Fruit fly (Drosophila melanogaster) whole organism, wandering third instar larva: ENCODE results near the gene Agpat1.

Experiments
- Abd-B ChIP-seq: fragments of >200 bp; optimal IDR thresholded peaks from 2 replicates; lab custom pipeline; 2017; ENCODE audit warnings: missing biosample characterization, missing genetic modification characterization
- CG32264 ChIP-seq: fragments of 200-800 bp; sonication (Bioruptor generic); optimal IDR thresholded peaks from 2 replicates; lab custom pipeline; 2016; ENCODE audit warnings: missing biosample characterization, missing genetic modification characterization
- CG9705 ChIP-seq: fragments of 200-800 bp; sonication (Bioruptor generic); optimal IDR thresholded peaks from 2 replicates; lab custom pipeline; 2018; ENCODE audit warnings: missing biosample characterization, mild to moderate bottlenecking, missing genetic modification characterization
- CrebA ChIP-seq: fragments of 200-800 bp; sonication (Bioruptor generic); optimal IDR thresholded peaks from 2 replicates; lab custom pipeline; 2016; ENCODE audit warnings: missing biosample characterization, mild to moderate bottlenecking, missing genetic modification characterization, borderline replicate concordance
- Dfd ChIP-seq: fragments of >200 bp; optimal IDR thresholded peaks from 2 replicates; lab custom pipeline; 2017; ENCODE audit warnings: missing biosample characterization, missing genetic modification characterization
- Dif ChIP-seq: fragments of 200-275, 200-300 bp; sonication (Bioruptor generic); optimal IDR thresholded peaks from 2 replicates; lab custom pipeline; 2018; ENCODE audit warnings: missing biosample characterization, missing genetic modification characterization; ENCODE audit not compliant: partially characterized antibody
- GATAd ChIP-seq: sonication (Bioruptor generic); optimal IDR thresholded peaks from 2 replicates; lab custom pipeline; 2016; ENCODE audit warnings: missing biosample characterization, missing genetic modification characterization
- HLH106 ChIP-seq: fragments of 200-800 bp; optimal IDR thresholded peaks from 3 replicates; lab custom pipeline; 2019; ENCODE audit warnings: missing biosample characterization, mild to moderate bottlenecking, missing genetic modification characterization, moderate library complexity
- Hnf4 ChIP-seq: fragments of 200-800 bp; sonication (Bioruptor generic); optimal IDR thresholded peaks from 2 replicates; lab custom pipeline; 2016; ENCODE audit warnings: missing biosample characterization, mild to moderate bottlenecking, missing genetic modification characterization
- Hr78 ChIP-seq: fragments of >200 bp; optimal IDR thresholded peaks from 2 replicates; lab custom pipeline; 2017; ENCODE audit warnings: missing biosample characterization, missing genetic modification characterization
- Hr83 ChIP-seq: fragments of 200-300 bp; sonication (Bioruptor generic); optimal IDR thresholded peaks from 2 replicates; lab custom pipeline; 2016; ENCODE audit warnings: missing biosample characterization, mild to moderate bottlenecking, missing genetic modification characterization, moderate library complexity; ENCODE audit not compliant: poor library complexity, severe bottlenecking
- Jra ChIP-seq: sonication (Bioruptor generic); optimal IDR thresholded peaks from 2 replicates; lab custom pipeline; 2016; ENCODE audit warnings: missing biosample characterization, missing genetic modification characterization
- Mio ChIP-seq: sonication (Bioruptor generic); optimal IDR thresholded peaks from 2 replicates; lab custom pipeline; 2016; ENCODE audit warnings: missing biosample characterization, missing genetic modification characterization
- Myc ChIP-seq: fragments of >200 bp; optimal IDR thresholded peaks from 2 replicates; lab custom pipeline; 2017
- N ChIP-seq: fragments of >200 bp; optimal IDR thresholded peaks from 2 replicates; lab custom pipeline; 2018; ENCODE audit warnings: missing biosample characterization, missing external identifiers, missing genetic modification characterization
- OdsH ChIP-seq: fragments of 200-800 bp; sonication (Bioruptor generic); optimal IDR thresholded peaks from 2 replicates; lab custom pipeline; 2016; ENCODE audit warnings: missing biosample characterization, mild to moderate bottlenecking, missing genetic modification characterization
- Rel ChIP-seq, 2 experiments: fragments of 200-800 bp; sonication (Bioruptor generic) in 1 of 2; optimal IDR thresholded peaks; 2 replicates in 1 of 2; 3 replicates in 1 of 2; lab custom pipeline; 2016 to 2019; ENCODE audit warnings: mild to moderate bottlenecking in 2 of 2, missing biosample characterization in 2 of 2, missing genetic modification characterization in 2 of 2, moderate library complexity in 1 of 2
- Sp1 ChIP-seq: fragments of 200-800 bp; sonication (Bioruptor generic); optimal IDR thresholded peaks from 3 replicates; lab custom pipeline; 2019; ENCODE audit warnings: missing biosample characterization, mild to moderate bottlenecking, missing genetic modification characterization, moderate library complexity
- Vsx2 ChIP-seq: fragments of 200-300, 225-300 bp; sonication (Bioruptor generic); optimal IDR thresholded peaks from 2 replicates; lab custom pipeline; 2018; ENCODE audit warnings: missing biosample characterization, missing genetic modification characterization; ENCODE audit not compliant: partially characterized antibody
- br ChIP-seq: fragments of 200-800 bp; sonication (Bioruptor generic); optimal IDR thresholded peaks from 2 replicates; lab custom pipeline; 2016; ENCODE audit warnings: missing biosample characterization, missing genetic modification characterization
- brk ChIP-seq: fragments of 200-800 bp; sonication (Bioruptor generic); optimal IDR thresholded peaks from 2 replicates; lab custom pipeline; 2016; ENCODE audit warnings: missing biosample characterization, mild to moderate bottlenecking, missing genetic modification characterization
- dl ChIP-seq, 2 experiments: fragments of 175-275, 200-275 bp in 1 of 2; fragments of 200-275 bp in 1 of 2; sonication (Bioruptor generic); optimal IDR thresholded peaks; lab custom pipeline; 2018; ENCODE audit warnings: mild to moderate bottlenecking in 2 of 2, missing biosample characterization in 2 of 2, missing genetic modification characterization in 2 of 2, moderate library complexity in 2 of 2; ENCODE audit not compliant: partially characterized antibody in 2 of 2, insufficient read depth in 1 of 2
- dmrt93B ChIP-seq: fragments of 200-800 bp; sonication (Bioruptor generic); optimal IDR thresholded peaks from 2 replicates; lab custom pipeline; 2018; ENCODE audit warnings: missing biosample characterization, mild to moderate bottlenecking, missing genetic modification characterization
- dsf ChIP-seq: sonication (Bioruptor generic); optimal IDR thresholded peaks from 2 replicates; lab custom pipeline; 2016; ENCODE audit warnings: missing biosample characterization, missing genetic modification characterization, borderline replicate concordance
- ey ChIP-seq: fragments of 200-800 bp; sonication (Bioruptor generic); optimal IDR thresholded peaks from 2 replicates; lab custom pipeline; 2016; ENCODE audit warnings: missing biosample characterization, missing genetic modification characterization
- foxo ChIP-seq, 2 experiments: fragments of 200-800 bp; sonication (Bioruptor generic); optimal IDR thresholded peaks; 2 replicates in 1 of 2; 3 replicates in 1 of 2; lab custom pipeline; 2016 to 2017; ENCODE audit warnings: missing biosample characterization in 2 of 2, missing genetic modification characterization in 2 of 2
- fru ChIP-seq: fragments of 200-800 bp; sonication (Bioruptor generic); optimal IDR thresholded peaks from 3 replicates; lab custom pipeline; 2016; ENCODE audit warnings: missing biosample characterization, mild to moderate bottlenecking, missing genetic modification characterization
- h ChIP-seq: fragments of 200-800 bp; sonication (Bioruptor generic); optimal IDR thresholded peaks from 3 replicates; lab custom pipeline; 2016; ENCODE audit warnings: missing biosample characterization, mild to moderate bottlenecking, missing genetic modification characterization
- jim ChIP-seq: fragments of 175-275, 200-325 bp; sonication (Bioruptor generic); optimal IDR thresholded peaks from 2 replicates; lab custom pipeline; 2016; ENCODE audit warnings: missing biosample characterization, mild to moderate bottlenecking, missing genetic modification characterization
- lola ChIP-seq: fragments of >200 bp; optimal IDR thresholded peaks from 2 replicates; lab custom pipeline; 2017; ENCODE audit warnings: missing biosample characterization, missing genetic modification characterization
- pan ChIP-seq: fragments of >200 bp; optimal IDR thresholded peaks from 2 replicates; lab custom pipeline; 2017
- psq ChIP-seq: fragments of 200-800 bp; sonication (Bioruptor generic); optimal IDR thresholded peaks from 3 replicates; lab custom pipeline; 2017; ENCODE audit warnings: missing biosample characterization, mild to moderate bottlenecking, missing genetic modification characterization, moderate library complexity
- rgr ChIP-seq: fragments of 200-800 bp; sonication (Bioruptor generic); optimal IDR thresholded peaks from 3 replicates; lab custom pipeline; 2016; ENCODE audit warnings: missing biosample characterization, mild to moderate bottlenecking, missing genetic modification characterization
- sage ChIP-seq: fragments of 200-800 bp; sonication (Bioruptor generic); optimal IDR thresholded peaks from 2 replicates; lab custom pipeline; 2016; ENCODE audit warnings: missing biosample characterization, mild to moderate bottlenecking, missing genetic modification characterization
- sv ChIP-seq: fragments of 200-800 bp; sonication (Bioruptor generic); optimal IDR thresholded peaks from 3 replicates; lab custom pipeline; 2016; ENCODE audit warnings: missing biosample characterization, missing genetic modification characterization
- tai ChIP-seq: sonication (Bioruptor generic); optimal IDR thresholded peaks from 2 replicates; lab custom pipeline; 2016; ENCODE audit warnings: missing biosample characterization, missing genetic modification characterization
- usp ChIP-seq: fragments of >200 bp; optimal IDR thresholded peaks from 2 replicates; lab custom pipeline; 2017; ENCODE audit warnings: missing biosample characterization, missing genetic modification characterization
- woc ChIP-seq: sonication (Bioruptor generic); optimal IDR thresholded peaks from 2 replicates; lab custom pipeline; 2016; ENCODE audit warnings: missing biosample characterization, mild to moderate bottlenecking, missing genetic modification characterization

Agpat1 gene

dm6 chrX:12753602-12754347, 11.3 kb upstream of the Agpat1 start:
- peak in 1 of 2 experiments; percentile 15 for TF ChIP-seq foxo (GFP tag; optimal IDR thresholded peaks at IDR 0.05; lab: Kevin White, UChicago)
- TF ChIP-seq fru (GFP tag; lab: Kevin White, UChicago) = no peak
- peak; percentile 78 for TF ChIP-seq Sp1
- no peak for TF ChIP-seq brk
- TF ChIP-seq psq = peak; percentile 99
- TF ChIP-seq CG9705 (GFP tag; lab: Kevin White, UChicago) = peak; percentile 40
- TF ChIP-seq Dif (GFP tag; lab: Kevin White, UChicago) = peak; percentile 12
- peak; percentile 36 for TF ChIP-seq Hr83 (GFP tag; lab: Kevin White, UChicago)
- peak; percentile 47 for TF ChIP-seq Vsx2
- no peak for TF ChIP-seq h (GFP tag; lab: Kevin White, UChicago)
- peak; percentile 94 for TF ChIP-seq jim (GFP tag; lab: Kevin White, UChicago)
- TF ChIP-seq Rel (GFP tag; optimal IDR thresholded peaks at IDR 0.05; lab: Kevin White, UChicago) = no peak
- TF ChIP-seq Rel (tag; optimal IDR thresholded peaks at IDR 0.05; lab: Kevin White, UChicago) = peak; percentile 100
- peak; percentile 27 for TF ChIP-seq CrebA
- TF ChIP-seq Hnf4 (GFP tag; lab: Kevin White, UChicago) = peak; percentile 68
- peak in 1 of 2 experiments; percentile 25 for TF ChIP-seq dl (GFP tag; optimal IDR thresholded peaks at IDR 0.05; lab: Kevin White, UChicago; ENCODE audit: insufficient read depth in 1 of 2, partially characterized antibody in 2 of 2)
- TF ChIP-seq lola = no peak
- TF ChIP-seq rgr (GFP tag; lab: Kevin White, UChicago) = no peak

DNA sequence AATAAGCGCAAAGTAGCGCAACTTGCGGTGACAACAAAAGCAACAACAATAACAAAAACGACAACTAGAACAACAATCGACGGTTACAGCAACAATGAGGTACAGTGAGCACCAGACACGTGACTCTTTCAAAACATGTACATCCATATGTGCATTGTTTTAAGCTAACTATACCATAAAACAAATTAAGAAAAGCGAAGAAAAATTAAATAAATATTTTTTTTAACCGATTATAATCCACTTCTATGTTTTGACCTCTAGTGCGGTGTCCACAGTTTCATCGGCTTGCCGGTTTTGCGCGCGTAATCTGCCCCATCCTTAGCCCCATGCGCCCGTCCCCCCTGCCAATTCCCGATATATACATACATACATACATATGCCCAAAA, 10.7 kb upstream of the Agpat1 start:
- no peak for TF ChIP-seq dl (GFP tag; optimal IDR thresholded peaks at IDR 0.05; lab: Kevin White, UChicago; ENCODE audit: insufficient read depth in 1 of 2, partially characterized antibody in 2 of 2)
- TF ChIP-seq dmrt93B = peak; percentile 95
- peak; percentile 98 for TF ChIP-seq ey (GFP tag; lab: Kevin White, UChicago)
- TF ChIP-seq Mio (GFP tag; lab: Kevin White, UChicago) = peak; percentile 79
- peak; percentile 79 for TF ChIP-seq CG9705 (GFP tag; lab: Kevin White, UChicago)
- peak; percentile 88 for TF ChIP-seq Rel (GFP tag; optimal IDR thresholded peaks at IDR 0.05; lab: Kevin White, UChicago)
- TF ChIP-seq Rel (tag; optimal IDR thresholded peaks at IDR 0.05; lab: Kevin White, UChicago) = no peak
- no peak for TF ChIP-seq N (GFP tag; lab: Kevin White, UChicago)
- TF ChIP-seq usp (GFP tag; lab: Kevin White, UChicago) = no peak
- peak; percentile 92 for TF ChIP-seq CrebA
- peak; percentile 92 for TF ChIP-seq tai
- TF ChIP-seq brk = peak; percentile 94
- peak; percentile 70 for TF ChIP-seq jim (GFP tag; lab: Kevin White, UChicago)
- TF ChIP-seq pan (lab: Kevin White, UChicago) = no peak
- TF ChIP-seq Hr83 (GFP tag; lab: Kevin White, UChicago) = peak; percentile 55
- peak; percentile 94 for TF ChIP-seq sv
- no peak for TF ChIP-seq Abd-B (GFP tag; lab: Kevin White, UChicago)
- no peak for TF ChIP-seq Myc
- TF ChIP-seq fru (GFP tag; lab: Kevin White, UChicago) = peak; percentile 98
- TF ChIP-seq Dfd = no peak
- TF ChIP-seq Hnf4 (GFP tag; lab: Kevin White, UChicago) = peak; percentile 97
- TF ChIP-seq woc = peak; percentile 91
- peak; percentile 91 for TF ChIP-seq Sp1
- TF ChIP-seq Hr78 (GFP tag; lab: Kevin White, UChicago) = no peak
- peak; percentile 89 for TF ChIP-seq CG32264 (GFP tag; lab: Kevin White, UChicago)
- no peak for TF ChIP-seq Vsx2
- peak; percentile 98 for TF ChIP-seq h (GFP tag; lab: Kevin White, UChicago)
- TF ChIP-seq GATAd (GFP tag; lab: Kevin White, UChicago) = peak; percentile 89
- TF ChIP-seq rgr (GFP tag; lab: Kevin White, UChicago) = peak; percentile 98
- peak; percentile 88 for TF ChIP-seq Jra (GFP tag; lab: Kevin White, UChicago)
- peak; percentile 81 for TF ChIP-seq dsf (GFP tag; lab: Kevin White, UChicago)
- TF ChIP-seq br = peak; percentile 96
- no peak for TF ChIP-seq lola
- TF ChIP-seq Dif (GFP tag; lab: Kevin White, UChicago) = no peak
- TF ChIP-seq psq = peak; percentile 96
- peak; percentile 78 to 99 for TF ChIP-seq foxo (GFP tag; optimal IDR thresholded peaks at IDR 0.05; lab: Kevin White, UChicago)
- peak; percentile 97 for TF ChIP-seq HLH106 (tag; lab: Kevin White, UChicago)
- peak; percentile 98 for TF ChIP-seq OdsH (GFP tag; lab: Kevin White, UChicago)
- TF ChIP-seq sage = peak; percentile 93
